Worm (Caenorhabditis elegans) whole organism, late embryonic: ENCODE measurements around the gene nlp-56.
"Not testable (repeated sequence)": the region's sequence is repeated elsewhere in the genome, so short reads cannot be mapped to it uniquely, and the experiment has no call there.

ENCODE experiments used
- C38D4.7 ChIP-seq: fragments of 200-800 bp; sonication (Bioruptor generic); optimal IDR thresholded peaks from 2 replicates; lab custom pipeline; 2018; ENCODE audit warnings: mild to moderate bottlenecking, missing genetic modification characterization, moderate library complexity, missing compliant biosample characterization
- F13H6.1 ChIP-seq: sonication (generic microtip); optimal IDR thresholded peaks from 2 replicates; lab custom pipeline; 2016; ENCODE audit warnings: missing genetic modification characterization, missing compliant biosample characterization
- Y22D7AL.16 ChIP-seq: sonication (generic microtip); optimal IDR thresholded peaks from 2 replicates; lab custom pipeline; 2016; ENCODE audit warnings: missing genetic modification characterization, missing compliant biosample characterization
- ahr-1 ChIP-seq: sonication (generic microtip); optimal IDR thresholded peaks from 2 replicates; lab custom pipeline; 2016; ENCODE audit warnings: missing genetic modification characterization, missing compliant biosample characterization
- ama-1 ChIP-seq: fragments of 150-350 bp; optimal IDR thresholded peaks from 2 replicates; lab custom pipeline; 2014
- ceh-18 ChIP-seq: sonication (generic microtip); optimal IDR thresholded peaks from 2 replicates; lab custom pipeline; 2016; ENCODE audit warnings: missing genetic modification characterization, missing compliant biosample characterization
- ceh-19 ChIP-seq: fragments of 200-800 bp; sonication (Bioruptor generic); optimal IDR thresholded peaks from 2 replicates; lab custom pipeline; 2018; ENCODE audit warnings: mild to moderate bottlenecking, missing genetic modification characterization, missing compliant biosample characterization
- ceh-24 ChIP-seq: sonication (generic microtip); optimal IDR thresholded peaks from 2 replicates; lab custom pipeline; 2016; ENCODE audit warnings: mild to moderate bottlenecking, missing genetic modification characterization, missing compliant biosample characterization
- ceh-30 ChIP-seq: fragments of 150-350 bp; optimal IDR thresholded peaks from 2 replicates; lab custom pipeline; 2014; ENCODE audit warnings: missing biosample characterization, missing genetic modification characterization
- ceh-6 ChIP-seq: fragments of 200-800 bp; sonication (Bioruptor generic); optimal IDR thresholded peaks from 2 replicates; lab custom pipeline; 2018; ENCODE audit warnings: mild to moderate bottlenecking, missing genetic modification characterization, missing compliant biosample characterization
- ceh-9 ChIP-seq: sonication (generic microtip); optimal IDR thresholded peaks from 2 replicates; lab custom pipeline; 2016; ENCODE audit warnings: mild to moderate bottlenecking, missing genetic modification characterization, inconsistent platforms, missing compliant biosample characterization
- che-1 ChIP-seq: sonication (generic microtip); optimal IDR thresholded peaks from 2 replicates; lab custom pipeline; 2016; ENCODE audit warnings: mild to moderate bottlenecking, missing genetic modification characterization, missing compliant biosample characterization
- dmd-4 ChIP-seq: sonication (generic microtip); optimal IDR thresholded peaks from 2 replicates; lab custom pipeline; 2016; ENCODE audit warnings: borderline replicate concordance, missing genetic modification characterization, missing compliant biosample characterization
- ets-4 ChIP-seq: sonication (generic microtip); optimal IDR thresholded peaks from 2 replicates; lab custom pipeline; 2016; ENCODE audit warnings: missing genetic modification characterization, missing compliant biosample characterization
- eyg-1 ChIP-seq: sonication (generic microtip); optimal IDR thresholded peaks from 2 replicates; lab custom pipeline; 2016; ENCODE audit warnings: missing genotype, missing genetic modification characterization, missing compliant biosample characterization
- fax-1 ChIP-seq: sonication (generic microtip); optimal IDR thresholded peaks from 2 replicates; lab custom pipeline; 2016; ENCODE audit warnings: missing genotype, missing genetic modification characterization, missing compliant biosample characterization
- hlh-15 ChIP-seq: sonication (generic microtip); optimal IDR thresholded peaks from 2 replicates; lab custom pipeline; 2016; ENCODE audit warnings: missing genetic modification characterization, missing compliant biosample characterization
- hlh-6 ChIP-seq: sonication (generic microtip); optimal IDR thresholded peaks from 2 replicates; lab custom pipeline; 2016; ENCODE audit warnings: missing genotype, missing genetic modification characterization, missing compliant biosample characterization
- lin-11 ChIP-seq: fragments of 200-800 bp; sonication (Bioruptor generic); optimal IDR thresholded peaks from 2 replicates; lab custom pipeline; 2018; ENCODE audit warnings: mild to moderate bottlenecking, missing genetic modification characterization, missing compliant biosample characterization
- mec-3 ChIP-seq: sonication (generic microtip); optimal IDR thresholded peaks from 2 replicates; lab custom pipeline; 2016; ENCODE audit warnings: borderline replicate concordance, missing genetic modification characterization, missing compliant biosample characterization
- nfya-1 ChIP-seq: sonication (generic microtip); optimal IDR thresholded peaks from 2 replicates; lab custom pipeline; 2017; ENCODE audit warnings: missing genetic modification characterization, mild to moderate bottlenecking, missing compliant biosample characterization, antibody characterized with exemption, moderate library complexity
- nhr-232 ChIP-seq: sonication (generic microtip); optimal IDR thresholded peaks from 2 replicates; lab custom pipeline; 2016; ENCODE audit warnings: missing genetic modification characterization, missing compliant biosample characterization
- npax-4 ChIP-seq: sonication (generic microtip); optimal IDR thresholded peaks from 2 replicates; lab custom pipeline; 2016; ENCODE audit warnings: missing genetic modification characterization, missing compliant biosample characterization
- odd-2 ChIP-seq: sonication (generic microtip); optimal IDR thresholded peaks from 2 replicates; lab custom pipeline; 2017; ENCODE audit warnings: antibody characterized with exemption, mild to moderate bottlenecking, missing genetic modification characterization, missing compliant biosample characterization
- pat-9 ChIP-seq: fragments of 200-800 bp; sonication (Bioruptor generic); optimal IDR thresholded peaks from 2 replicates; lab custom pipeline; 2018; ENCODE audit warnings: mild to moderate bottlenecking, missing genetic modification characterization, moderate library complexity, missing compliant biosample characterization
- pha-2 ChIP-seq: sonication (generic microtip); optimal IDR thresholded peaks from 2 replicates; lab custom pipeline; 2017; ENCODE audit warnings: mild to moderate bottlenecking, missing genetic modification characterization, missing compliant biosample characterization
- pha-4 ChIP-seq: fragments of 150-350 bp; optimal IDR thresholded peaks from 2 replicates; lab custom pipeline; 2018; ENCODE audit warnings: missing biosample characterization, missing genetic modification reagents, missing genetic modification characterization
- pqm-1 ChIP-seq: sonication (generic microtip); optimal IDR thresholded peaks from 2 replicates; lab custom pipeline; 2016; ENCODE audit warnings: missing genetic modification characterization, missing compliant biosample characterization
- pros-1 ChIP-seq: fragments of 150-350 bp; optimal IDR thresholded peaks from 2 replicates; lab custom pipeline; 2014; ENCODE audit warnings: missing biosample characterization, missing genetic modification reagents, missing genetic modification characterization
- sox-2 ChIP-seq: fragments of 200-800 bp; sonication (Bioruptor generic); IDR thresholded peaks from 2 replicates; pipeline ENCODE4 v1.3.6; 2022; ENCODE audit warnings: missing genetic modification reagents, missing genetic modification characterization, missing compliant biosample characterization
- unc-3 ChIP-seq, 2 experiments: fragments of 200-800 bp in 1 of 2; sonication (Bioruptor generic) in 1 of 2; sonication (generic microtip) in 1 of 2; conservative IDR thresholded peaks in 1 of 2; optimal IDR thresholded peaks in 1 of 2; 2 replicates each; pipeline versions ENCODE4 v1.3.6 to Lab custom; 2016 to 2022; ENCODE audit warnings: missing compliant biosample characterization in 2 of 2, missing genetic modification characterization in 2 of 2, missing genetic modification reagents in 1 of 2
- unc-42 ChIP-seq: sonication (generic microtip); optimal IDR thresholded peaks from 2 replicates; lab custom pipeline; 2016; ENCODE audit warnings: missing genotype, missing genetic modification characterization, missing compliant biosample characterization

The nlp-56 gene

ce11 chrIV:14774454-14774853 lies 10.1 kb downstream of the nlp-56 start, which contains the start of gene Y57G11C.51:
Gene Y57G11C.51, minus strand, starts transcription at chrIV:14774554.
- not testable (repeated sequence) for TF ChIP-seq eyg-1, nhr-232, mec-3 (tag; lab: Kevin White, UChicago)

ce11 chrIV:14773280-14774071 lies 11.1 kb downstream of the nlp-56 start, which contains the start of gene Y57G11C.36:
Gene Y57G11C.36, minus strand, starts transcription at chrIV:14773781.
- TF ChIP-seq hlh-15 (tag; lab: Kevin White, UChicago) (no peak), ceh-6 (GFP tag; lab: Kevin White, UChicago) (no peak), hlh-6 (tag; lab: Kevin White, UChicago) (no peak), pros-1 (tag; lab: Kevin White, UChicago) (no peak), fax-1 (tag; lab: Kevin White, UChicago) (no peak), ceh-9 (no peak), ets-4 (tag; lab: Kevin White, UChicago) (no peak), ahr-1 (no peak)
- TF ChIP-seq, all 69 proteins: peak for 0

- TF ChIP-seq odd-2 (tag; lab: Kevin White, UChicago), result no peak
- no peak for TF ChIP-seq ceh-9
- no peak for TF ChIP-seq ceh-19
- no peak for TF ChIP-seq pat-9 (tag; lab: Kevin White, UChicago)
- no peak for TF ChIP-seq ceh-24 (tag; lab: Kevin White, UChicago)
- no peak for TF ChIP-seq pha-2 (tag; lab: Kevin White, UChicago)
- no peak for TF ChIP-seq nfya-1 (tag; lab: Kevin White, UChicago)
- TF ChIP-seq che-1 (tag; lab: Kevin White, UChicago), result no peak
- TF ChIP-seq pha-4 (tag; lab: Kevin White, UChicago), result no peak
- TF ChIP-seq C38D4.7 (GFP tag; lab: Kevin White, UChicago), result no peak
- no peak for TF ChIP-seq dmd-4 (tag; lab: Kevin White, UChicago)
- no peak for TF ChIP-seq unc-3 (GFP tag; conservative IDR thresholded peaks at IDR 0.05; lab: Robert Waterston, UW)
- TF ChIP-seq unc-3 (tag; optimal IDR thresholded peaks at IDR 0.05; lab: Kevin White, UChicago), result no peak
- no peak for TF ChIP-seq pqm-1 (tag; lab: Kevin White, UChicago)
- no peak for TF ChIP-seq sox-2
Observed at ce11 chrIV:14771325-14771724, 13.2 kb downstream of the nlp-56 start, which contains the start of gene degl-1. Gene degl-1, minus strand, starts transcription at chrIV:14771425.

ce11 chrIV:14770663-14771062 lies 13.9 kb downstream of the nlp-56 start:
- TF ChIP-seq F13H6.1 (tag; lab: Kevin White, UChicago) (no peak), ceh-18 (tag; lab: Kevin White, UChicago) (no peak), npax-4 (tag; lab: Kevin White, UChicago) (no peak), ceh-30 (no peak), hlh-15 (tag; lab: Kevin White, UChicago) (no peak), lin-11 (tag; lab: Kevin White, UChicago) (no peak), unc-42 (tag; lab: Kevin White, UChicago) (no peak), Y22D7AL.16 (no peak), ama-1 (no peak), nhr-232 (tag; lab: Kevin White, UChicago) (no peak), ahr-1 (no peak)
